Worm (Caenorhabditis elegans): ENCODE results near the gene lmtr-5.

lmtr-5 gene

DNA sequence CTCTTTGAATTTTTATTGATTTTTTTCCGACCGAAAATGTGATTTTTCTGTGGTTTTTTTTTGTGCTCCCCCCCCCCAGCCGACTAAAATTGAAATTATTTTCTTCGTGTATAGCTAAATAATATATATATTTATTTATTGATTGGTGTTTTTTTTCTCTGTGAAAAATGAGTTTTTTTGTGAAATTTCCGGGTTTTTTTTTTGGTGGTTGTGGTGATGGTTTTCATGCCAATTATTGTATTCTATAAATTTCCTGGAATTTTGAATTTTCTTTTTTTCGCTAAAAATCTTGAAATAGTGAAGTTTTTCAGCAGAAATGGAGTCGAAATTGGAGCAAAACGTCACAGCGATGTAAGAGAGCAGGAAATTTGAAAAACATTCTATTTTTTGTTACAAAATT is at the start of gene lmtr-5:
Gene lmtr-5 (plus strand): TSS at position 301 of the 400 bp plus-strand sequence.
- no peak for TF ChIP-seq klf-2 (GFP tag; conservative IDR thresholded peaks at IDR 0.05)
- TF ChIP-seq ztf-23 (GFP tag; IDR thresholded peaks at IDR 0.05), result no peak
- no peak for TF ChIP-seq ref-1 (GFP tag; conservative IDR thresholded peaks at IDR 0.05)
- TF ChIP-seq cog-1 (tag; optimal IDR thresholded peaks at IDR 0.05), result no peak
- TF ChIP-seq flt-1 (GFP tag; IDR thresholded peaks at IDR 0.05), result no peak
- TF ChIP-seq T22C8.4 (GFP tag; IDR thresholded peaks at IDR 0.05), result no peak
- TF ChIP-seq med-1 (GFP tag; optimal IDR thresholded peaks at IDR 0.05; ENCODE audit: insufficient read depth), result no peak
- TF ChIP-seq tab-1 (GFP tag; IDR thresholded peaks at IDR 0.05), result no peak

DNA sequence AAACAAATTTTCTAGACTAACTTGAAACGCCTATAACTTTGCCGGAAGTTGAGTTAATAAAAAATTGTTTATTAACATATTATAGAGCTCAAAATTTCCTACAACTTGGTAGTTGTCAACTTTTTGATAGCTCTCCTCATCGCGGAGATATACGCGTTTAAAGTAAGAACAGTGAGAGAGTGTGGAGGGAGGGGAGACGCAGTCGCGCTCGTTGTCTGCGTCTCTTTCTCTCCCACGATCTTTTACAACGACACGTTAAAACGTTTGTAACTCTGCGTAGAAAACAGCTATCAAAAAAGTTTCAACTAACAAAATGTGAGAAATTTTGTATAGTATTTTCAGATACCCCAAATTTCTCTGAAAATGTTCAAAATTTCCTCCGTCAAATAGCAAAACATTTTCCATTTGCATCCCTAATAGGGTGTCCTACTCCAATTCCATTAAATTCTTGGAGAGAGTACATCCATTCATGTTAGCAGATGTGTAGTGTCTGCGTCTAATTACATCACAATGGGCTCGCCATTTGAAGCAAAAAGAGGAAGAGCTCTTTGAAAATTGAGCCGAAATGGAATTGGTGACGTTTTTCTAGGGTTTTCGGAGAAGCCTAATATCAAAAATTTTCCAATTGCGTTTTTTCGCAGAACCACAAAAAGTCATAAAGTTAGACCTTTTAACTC is 47.0 kb upstream of the lmtr-5 start:
- TF ChIP-seq ztf-23 (GFP tag; IDR thresholded peaks at IDR 0.05), result no peak
- TF ChIP-seq klf-2 (GFP tag; conservative IDR thresholded peaks at IDR 0.05), result no peak
- TF ChIP-seq med-1 (GFP tag; optimal IDR thresholded peaks at IDR 0.05; ENCODE audit: insufficient read depth), result no peak
- TF ChIP-seq ref-1 (GFP tag; conservative IDR thresholded peaks at IDR 0.05), result no peak
- TF ChIP-seq ztf-29 (GFP tag; IDR thresholded peaks at IDR 0.05), result no peak
- TF ChIP-seq flt-1 (GFP tag; IDR thresholded peaks at IDR 0.05), result no peak
- TF ChIP-seq tab-1 (GFP tag; IDR thresholded peaks at IDR 0.05), result no peak
- no peak for TF ChIP-seq T22C8.4 (GFP tag; IDR thresholded peaks at IDR 0.05)
- TF ChIP-seq cog-1 (tag; optimal IDR thresholded peaks at IDR 0.05), result no peak

DNA sequence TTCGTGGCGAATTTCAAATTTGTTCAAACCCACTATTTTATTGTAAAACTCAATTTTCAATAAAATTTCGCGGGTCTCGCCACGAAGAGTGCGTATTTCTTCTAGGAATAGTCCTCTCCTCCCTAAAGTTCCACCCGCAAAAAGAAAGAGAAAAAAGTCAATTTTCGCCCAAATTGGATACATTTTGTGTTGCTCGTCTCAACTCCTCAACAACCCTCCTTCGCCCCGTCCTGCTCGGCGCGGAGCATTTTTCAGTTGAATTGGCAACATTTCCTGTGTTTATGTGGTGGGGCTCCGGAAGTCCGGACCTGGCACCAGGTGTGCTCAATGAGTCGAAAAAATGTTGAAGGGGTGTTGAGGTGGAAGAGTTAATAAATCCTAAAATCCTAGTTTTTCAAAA is 45.4 kb upstream of the lmtr-5 start:
- no peak for TF ChIP-seq flt-1 (GFP tag; IDR thresholded peaks at IDR 0.05)
- TF ChIP-seq ztf-29 (GFP tag; IDR thresholded peaks at IDR 0.05), result no peak
- TF ChIP-seq tab-1 (GFP tag; IDR thresholded peaks at IDR 0.05), result no peak
- TF ChIP-seq T22C8.4 (GFP tag; IDR thresholded peaks at IDR 0.05), result no peak
- TF ChIP-seq klf-2 (GFP tag; conservative IDR thresholded peaks at IDR 0.05), result no peak
- TF ChIP-seq ref-1 (GFP tag; conservative IDR thresholded peaks at IDR 0.05), result no peak

DNA sequence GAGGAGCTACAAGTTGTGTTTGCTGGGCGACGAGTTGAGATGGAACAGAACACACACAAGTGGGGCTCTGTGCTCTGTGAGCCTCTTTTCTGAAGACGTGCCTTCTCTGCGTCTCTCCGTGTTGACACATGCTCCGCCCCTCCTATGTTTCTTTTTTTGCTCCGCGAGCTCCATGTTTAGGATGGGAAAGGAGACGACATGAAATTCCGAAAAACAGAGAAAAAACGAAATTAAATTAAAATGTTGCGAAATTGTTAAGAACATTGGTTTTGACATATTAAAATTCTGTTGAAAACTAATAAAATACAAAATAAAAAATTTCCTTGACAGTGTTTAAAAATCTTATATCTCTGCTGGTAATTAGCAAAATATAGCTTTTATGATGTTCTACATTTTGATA is 44.3 kb upstream of the lmtr-5 start, which contains the start of gene mec-12:
Gene mec-12 (minus strand): TSS at position 91 of the 400 bp plus-strand sequence.
- TF ChIP-seq flt-1 (GFP tag; IDR thresholded peaks at IDR 0.05) (no peak), ztf-23 (GFP tag; IDR thresholded peaks at IDR 0.05) (no peak), med-1 (GFP tag; optimal IDR thresholded peaks at IDR 0.05; ENCODE audit: insufficient read depth) (no peak), ref-1 (GFP tag; conservative IDR thresholded peaks at IDR 0.05) (no peak), cog-1 (tag; optimal IDR thresholded peaks at IDR 0.05) (no peak)

DNA sequence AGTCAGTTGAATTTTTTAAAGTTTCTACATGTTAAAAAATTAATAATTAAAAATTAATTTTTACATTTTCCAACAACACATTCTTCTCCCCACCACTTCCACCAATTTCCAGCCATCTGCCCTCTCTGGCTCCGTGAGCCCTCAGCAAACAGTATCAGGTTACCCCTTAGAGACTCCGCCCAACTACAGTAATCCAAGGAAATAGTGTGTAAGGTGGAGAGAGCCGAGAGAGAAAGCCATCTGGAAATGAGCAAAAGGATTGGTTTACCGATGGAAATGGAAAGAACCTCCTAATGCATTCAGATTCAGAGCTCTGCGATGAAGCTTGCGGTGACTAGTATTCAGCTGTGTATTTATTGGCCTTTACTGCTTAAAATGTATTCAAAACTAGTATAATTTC is 43.2 kb upstream of the lmtr-5 start:
- TF ChIP-seq T22C8.4 (GFP tag; IDR thresholded peaks at IDR 0.05) (no peak), cog-1 (tag; optimal IDR thresholded peaks at IDR 0.05) (no peak), ztf-29 (GFP tag; IDR thresholded peaks at IDR 0.05) (no peak), ztf-23 (GFP tag; IDR thresholded peaks at IDR 0.05) (no peak), flt-1 (GFP tag; IDR thresholded peaks at IDR 0.05) (no peak)

DNA sequence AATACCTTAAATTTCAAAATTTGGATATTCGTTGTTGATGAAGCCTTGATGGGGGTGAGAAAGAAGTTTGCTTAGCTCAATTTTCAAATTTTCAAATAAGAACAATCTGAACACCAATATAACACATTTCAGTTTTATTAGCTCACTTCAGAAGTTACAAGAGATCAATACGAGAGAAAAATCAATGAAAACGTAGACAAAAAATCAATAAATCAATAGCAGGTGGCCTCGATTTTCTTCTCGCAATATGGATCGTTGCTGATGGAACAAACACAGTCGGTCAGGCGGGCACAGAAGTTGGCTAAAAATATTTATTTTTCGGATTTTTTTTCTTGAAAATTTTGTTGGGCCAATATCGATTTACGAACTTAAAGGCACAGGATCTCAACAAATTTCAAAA is 41.4 kb upstream of the lmtr-5 start:
- no peak for TF ChIP-seq klf-2 (GFP tag; conservative IDR thresholded peaks at IDR 0.05)
- no peak for TF ChIP-seq tab-1 (GFP tag; IDR thresholded peaks at IDR 0.05)
- no peak for TF ChIP-seq ref-1 (GFP tag; conservative IDR thresholded peaks at IDR 0.05)
- no peak for TF ChIP-seq ztf-29 (GFP tag; IDR thresholded peaks at IDR 0.05)
- no peak for TF ChIP-seq cog-1 (tag; optimal IDR thresholded peaks at IDR 0.05)
- no peak for TF ChIP-seq T22C8.4 (GFP tag; IDR thresholded peaks at IDR 0.05)
- TF ChIP-seq med-1 (GFP tag; optimal IDR thresholded peaks at IDR 0.05; ENCODE audit: insufficient read depth), result no peak
- TF ChIP-seq flt-1 (GFP tag; IDR thresholded peaks at IDR 0.05), result no peak
- no peak for TF ChIP-seq ztf-23 (GFP tag; IDR thresholded peaks at IDR 0.05)

DNA sequence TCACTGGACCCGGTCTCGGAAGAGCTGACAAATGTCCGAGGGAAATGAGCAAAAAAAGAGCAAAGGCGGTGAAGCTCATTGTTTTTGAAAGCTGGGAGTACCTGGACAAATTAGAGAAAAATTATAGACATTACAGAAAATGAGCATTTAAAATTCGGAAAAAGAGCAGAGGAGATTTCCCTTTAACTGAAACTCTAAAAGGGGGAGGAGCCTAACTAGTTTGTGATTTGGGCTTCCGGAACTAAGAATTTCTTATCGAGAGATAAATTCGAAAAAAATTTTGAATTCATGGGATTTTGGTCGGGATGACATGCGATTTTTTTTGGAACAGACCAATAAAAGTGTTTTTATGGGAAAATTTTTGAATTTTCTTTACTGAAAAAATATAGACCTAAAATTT is 39.8 kb upstream of the lmtr-5 start, which contains the start of gene C44B11.4:
Gene C44B11.4 (minus strand): TSS at position 101 of the 400 bp plus-strand sequence.
- no peak for TF ChIP-seq tab-1 (GFP tag; IDR thresholded peaks at IDR 0.05)
- no peak for TF ChIP-seq cog-1 (tag; optimal IDR thresholded peaks at IDR 0.05)
- no peak for TF ChIP-seq T22C8.4 (GFP tag; IDR thresholded peaks at IDR 0.05)
- TF ChIP-seq med-1 (GFP tag; optimal IDR thresholded peaks at IDR 0.05; ENCODE audit: insufficient read depth), result no peak
- no peak for TF ChIP-seq ztf-29 (GFP tag; IDR thresholded peaks at IDR 0.05)
- TF ChIP-seq klf-2 (GFP tag; conservative IDR thresholded peaks at IDR 0.05), result no peak
- TF ChIP-seq ztf-23 (GFP tag; IDR thresholded peaks at IDR 0.05), result no peak
- TF ChIP-seq flt-1 (GFP tag; IDR thresholded peaks at IDR 0.05), result no peak
- TF ChIP-seq ref-1 (GFP tag; conservative IDR thresholded peaks at IDR 0.05), result no peak

DNA sequence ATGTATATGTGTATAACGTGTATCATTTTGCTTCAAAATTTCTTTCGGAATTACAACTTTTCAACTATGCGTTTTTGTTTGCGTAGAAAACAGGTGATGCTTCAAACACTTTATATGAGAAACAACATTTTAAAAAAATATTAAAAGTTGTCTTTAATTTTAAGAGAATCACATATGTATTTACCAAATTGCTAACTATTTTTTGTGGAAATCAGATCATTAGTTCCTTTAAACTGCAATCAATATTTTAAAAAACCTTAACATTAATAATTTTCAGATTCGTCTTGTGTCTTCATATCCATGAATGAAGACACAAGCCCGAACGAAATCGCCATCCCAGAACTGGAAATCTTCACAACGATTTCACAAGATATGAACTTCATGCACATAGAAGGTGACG is 30.6 kb upstream of the lmtr-5 start, which contains the start of gene C44B11.6:
Gene C44B11.6 (plus strand): TSS at position 301 of the 400 bp plus-strand sequence.
- TF ChIP-seq tab-1 (GFP tag; IDR thresholded peaks at IDR 0.05) (no peak), cog-1 (tag; optimal IDR thresholded peaks at IDR 0.05) (no peak), ref-1 (GFP tag; conservative IDR thresholded peaks at IDR 0.05) (no peak), T22C8.4 (GFP tag; IDR thresholded peaks at IDR 0.05) (no peak), ztf-29 (GFP tag; IDR thresholded peaks at IDR 0.05) (no peak), ztf-23 (GFP tag; IDR thresholded peaks at IDR 0.05) (no peak), flt-1 (GFP tag; IDR thresholded peaks at IDR 0.05) (no peak), med-1 (GFP tag; optimal IDR thresholded peaks at IDR 0.05; ENCODE audit: insufficient read depth) (no peak), klf-2 (GFP tag; conservative IDR thresholded peaks at IDR 0.05) (no peak)

DNA sequence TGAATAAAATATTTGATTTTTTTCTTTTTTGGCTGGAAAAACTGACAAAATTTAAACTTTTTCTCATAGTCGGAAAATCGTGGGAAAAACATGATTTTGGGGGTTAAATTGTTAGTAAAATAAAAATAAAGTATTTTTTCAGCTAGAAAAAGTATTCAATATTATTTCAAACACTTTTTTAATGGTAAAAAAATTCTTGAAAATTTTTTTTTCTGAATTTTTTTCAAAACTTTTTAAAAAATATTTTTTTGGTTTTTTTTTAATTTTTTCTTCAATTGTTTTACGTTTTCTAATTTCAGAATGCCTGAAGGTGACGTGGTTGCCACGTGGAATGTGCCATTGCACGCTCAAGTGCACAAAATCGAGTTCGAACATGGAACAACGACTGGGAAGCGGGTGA is 28.5 kb upstream of the lmtr-5 start, which contains the start of gene C44B11.1:
Gene C44B11.1 (plus strand): TSS at position 301 of the 400 bp plus-strand sequence.
- TF ChIP-seq tab-1 (GFP tag; IDR thresholded peaks at IDR 0.05) (no peak), flt-1 (GFP tag; IDR thresholded peaks at IDR 0.05) (no peak), cog-1 (tag; optimal IDR thresholded peaks at IDR 0.05) (no peak), ref-1 (GFP tag; conservative IDR thresholded peaks at IDR 0.05) (no peak), med-1 (GFP tag; optimal IDR thresholded peaks at IDR 0.05; ENCODE audit: insufficient read depth) (no peak), ztf-23 (GFP tag; IDR thresholded peaks at IDR 0.05) (no peak), T22C8.4 (GFP tag; IDR thresholded peaks at IDR 0.05) (no peak), klf-2 (GFP tag; conservative IDR thresholded peaks at IDR 0.05) (no peak)

DNA sequence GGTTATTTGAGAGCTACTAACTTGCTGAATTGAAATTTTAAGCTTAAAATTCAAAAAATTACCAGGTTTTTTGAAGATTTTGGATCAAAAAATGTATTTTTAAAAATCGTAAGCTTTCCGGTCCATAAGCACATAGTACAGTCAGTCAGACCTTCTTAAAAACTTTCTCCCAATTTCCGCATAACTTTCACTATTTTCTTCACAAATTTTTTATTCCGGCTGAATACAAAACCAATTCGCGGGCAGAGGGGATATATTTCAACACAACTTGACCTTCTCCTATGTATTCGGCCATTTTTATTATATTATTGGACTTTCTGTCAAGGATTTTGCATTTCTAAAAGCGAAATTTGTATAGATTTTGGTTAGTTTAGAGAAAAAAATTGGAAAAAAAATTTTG is 23.0 kb upstream of the lmtr-5 start:
- TF ChIP-seq ztf-29 (GFP tag; IDR thresholded peaks at IDR 0.05) (no peak), T22C8.4 (GFP tag; IDR thresholded peaks at IDR 0.05) (no peak), ref-1 (GFP tag; conservative IDR thresholded peaks at IDR 0.05) (no peak)
